In the genomic region with DNA sequence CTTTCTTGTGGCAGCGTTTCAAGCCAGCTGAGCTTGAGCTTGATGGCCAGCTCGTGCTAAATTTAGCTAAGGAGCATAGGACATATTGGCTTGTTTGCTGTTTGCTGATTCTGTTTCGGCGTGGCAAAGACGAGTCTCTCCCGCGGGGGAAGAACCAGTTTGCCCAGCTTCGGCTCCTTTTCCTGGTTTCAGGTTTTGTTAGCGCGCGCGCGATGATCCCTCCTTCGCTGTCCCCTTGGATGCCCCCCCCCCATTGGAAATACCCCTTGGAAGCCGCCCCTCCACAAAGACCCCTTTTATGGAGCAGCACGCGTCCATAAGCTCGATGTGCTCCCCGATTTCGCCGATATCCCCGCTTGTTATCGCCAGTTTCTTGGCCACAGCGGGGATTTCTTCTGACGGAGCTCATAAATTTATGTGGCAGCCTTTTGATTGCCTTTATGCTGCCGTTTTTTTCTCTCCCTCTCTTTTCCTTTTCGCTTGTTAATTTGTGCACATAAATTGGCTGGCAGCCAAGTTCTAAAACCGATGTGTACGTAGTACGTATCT, we compare ENCODE assay signal across 4 fruit fly cellular contexts.
TF ChIP-seq lines count a peak whose summit lies in the region.

No protein-coding gene starts in this region.

- no peak for TF ChIP-seq CTCF in whole organism, embryonic (GFP tag; optimal IDR thresholded peaks at IDR 0.05; lab: Kevin White, UChicago)

TF ChIP-seq in whole organism, embryonic, 481 proteins besides CTCF, POLR2A, EP300 and RAD21:
- TF ChIP-seq lilli (GFP tag; optimal IDR thresholded peaks at IDR 0.05; lab: Kevin White, UChicago) (no peak), mam (GFP tag; optimal IDR thresholded peaks at IDR 0.05; lab: Kevin White, UChicago) (no peak), gce (GFP tag; IDR thresholded peaks at IDR 0.05; lab: Robert Waterston, UW) (no peak), nom (GFP tag; optimal IDR thresholded peaks at IDR 0.05; lab: Kevin White, UChicago) (peak; percentile 59)

TF ChIP-seq in whole organism, prepupa, 60 proteins besides CTCF, POLR2A, EP300 and RAD21:
- TF ChIP-seq ss (GFP tag; optimal IDR thresholded peaks at IDR 0.05; lab: Kevin White, UChicago), result peak; percentile 8 to 27
- peak; percentile 32 for TF ChIP-seq CG6808 (GFP tag; optimal IDR thresholded peaks at IDR 0.05; lab: Kevin White, UChicago)
- 0 out of 2 replicates have a peak, but pooled peaks have one; percentile 8 for TF ChIP-seq Gug (GFP tag; IDR thresholded peaks at IDR 0.05; lab: Robert Waterston, UW)
- peak; percentile 93 for TF ChIP-seq CG6854 (GFP tag; optimal IDR thresholded peaks at IDR 0.05; lab: Kevin White, UChicago)
- no peak for TF ChIP-seq Eip75B (GFP tag; optimal IDR thresholded peaks at IDR 0.05; lab: Kevin White, UChicago)
- TF ChIP-seq Ets21C (GFP tag; optimal IDR thresholded peaks at IDR 0.05; lab: Kevin White, UChicago), result no peak
- no peak for TF ChIP-seq dsx (GFP tag; optimal IDR thresholded peaks at IDR 0.05; lab: Kevin White, UChicago; ENCODE audit: poor library complexity, severe bottlenecking)
- TF ChIP-seq svp (GFP tag; lab: Kevin White, UChicago), result no peak
- no peak for TF ChIP-seq CG10631 (GFP tag; optimal IDR thresholded peaks at IDR 0.05; lab: Kevin White, UChicago)
- TF ChIP-seq Lpt (GFP tag; optimal IDR thresholded peaks at IDR 0.05; lab: Kevin White, UChicago), result peak; percentile 24

TF ChIP-seq in whole organism, pupa, 21 proteins besides CTCF, POLR2A, EP300 and RAD21:
- TF ChIP-seq EcR (GFP tag; optimal IDR thresholded peaks at IDR 0.05; lab: Kevin White, UChicago), result peak; percentile 70
- 0 out of 3 replicates have a peak, but pooled peaks have one; percentile 10 for TF ChIP-seq CG4496 (GFP tag; IDR thresholded peaks at IDR 0.05; lab: Robert Waterston, UW)
- TF ChIP-seq Pif1A (GFP tag; optimal IDR thresholded peaks at IDR 0.05; lab: Kevin White, UChicago), result no peak

TF ChIP-seq in whole organism, wandering third instar larva, 38 proteins besides CTCF, POLR2A, EP300 and RAD21:
- peak; percentile 35 for TF ChIP-seq Dif (GFP tag; optimal IDR thresholded peaks at IDR 0.05; lab: Kevin White, UChicago; ENCODE audit: partially characterized antibody)
- no peak for TF ChIP-seq GATAd (GFP tag; optimal IDR thresholded peaks at IDR 0.05; lab: Kevin White, UChicago)
- no peak for TF ChIP-seq Rel (GFP tag; optimal IDR thresholded peaks at IDR 0.05; lab: Kevin White, UChicago)
- peak; percentile 90 for TF ChIP-seq Rel (tag; optimal IDR thresholded peaks at IDR 0.05; lab: Kevin White, UChicago)
- TF ChIP-seq psq (GFP tag; optimal IDR thresholded peaks at IDR 0.05; lab: Kevin White, UChicago), result peak; percentile 74
